Fruit fly (Drosophila melanogaster) whole organism, prepupa: ENCODE measurements around the gene CG1233.

Source experiments
- Blimp-1 ChIP-seq: fragments of 200-800 bp; sonication (Bioruptor generic); optimal IDR thresholded peaks from 3 replicates; lab custom pipeline; 2017; ENCODE audit warnings: missing biosample characterization, missing genetic modification characterization, mild to moderate bottlenecking, moderate library complexity, missing genetic modification reagents
- CG4318 ChIP-seq: fragments of 200-800 bp; sonication (Bioruptor generic); optimal IDR thresholded peaks from 3 replicates; lab custom pipeline; 2017; ENCODE audit warnings: missing biosample characterization, mild to moderate bottlenecking, missing genetic modification characterization
- CG6792 ChIP-seq: fragments of 200-800 bp; sonication (Bioruptor generic); optimal IDR thresholded peaks from 3 replicates; lab custom pipeline; 2016; ENCODE audit warnings: missing biosample characterization, missing genetic modification characterization
- CG6854 ChIP-seq: fragments of 200-800 bp; sonication (Bioruptor generic); optimal IDR thresholded peaks from 2 replicates; lab custom pipeline; 2017; ENCODE audit warnings: missing biosample characterization, mild to moderate bottlenecking, missing genetic modification characterization
- CG8119 ChIP-seq: fragments of 200-800 bp; sonication (Bioruptor generic); IDR thresholded peaks from 3 replicates; pipeline ENCODE4 v1.3.6; 2022; ENCODE audit warnings: missing biosample characterization, missing genetic modification characterization
- Gug ChIP-seq: fragments of 200-800 bp; sonication (Bioruptor generic); IDR thresholded peaks from 2 replicates; pipeline ENCODE4 v1.3.6; 2022; ENCODE audit warnings: missing biosample characterization, missing genetic modification characterization
- Hr38 ChIP-seq: sonication (Bioruptor generic); optimal IDR thresholded peaks from 2 replicates; lab custom pipeline; 2016; ENCODE audit warnings: missing biosample characterization, missing genetic modification characterization
- Hr4 ChIP-seq: fragments of 200-800 bp; sonication (Bioruptor generic); optimal IDR thresholded peaks from 3 replicates; lab custom pipeline; 2016; ENCODE audit warnings: missing biosample characterization, missing genetic modification characterization
- Lpt ChIP-seq: fragments of 200-800 bp; sonication (Bioruptor generic); optimal IDR thresholded peaks from 3 replicates; lab custom pipeline; 2016; ENCODE audit warnings: missing biosample characterization, missing genetic modification characterization
- Sox15 ChIP-seq: fragments of 200-800 bp; sonication (Bioruptor generic); optimal IDR thresholded peaks from 3 replicates; lab custom pipeline; 2016; ENCODE audit warnings: missing biosample characterization, missing genetic modification characterization
- cyc ChIP-seq: fragments of 200-800 bp; sonication (Bioruptor generic); optimal IDR thresholded peaks from 3 replicates; lab custom pipeline; 2016; ENCODE audit warnings: missing biosample characterization, missing genetic modification characterization
- svp ChIP-seq: fragments of 200-800 bp; sonication (Bioruptor generic); peaks from one replicate; lab custom pipeline; 2016; ENCODE audit warnings: missing biosample characterization, missing genetic modification characterization

- TF ChIP-seq Gug (GFP tag; lab: Robert Waterston, UW) (no peak), CG6854 (no peak), Sox15 (GFP tag; lab: Kevin White, UChicago) (no peak), Hr38 (GFP tag; lab: Kevin White, UChicago) (no peak), CG8119 (GFP tag; lab: Robert Waterston, UW) (no peak), svp (GFP tag; lab: Kevin White, UChicago) (no peak), cyc (GFP tag; lab: Kevin White, UChicago) (no peak), Hr4 (GFP tag; lab: Kevin White, UChicago) (no peak), Lpt (GFP tag; lab: Kevin White, UChicago) (no peak), CG4318 (GFP tag; lab: Kevin White, UChicago) (no peak), CG6792 (GFP tag; lab: Kevin White, UChicago) (no peak), Blimp-1 (GFP tag; lab: Kevin White, UChicago) (no peak)
Observed at dm6 chr3L:361201-361600, at the start of gene CG1233, which contains the start of gene Cdc5.
